Worm (Caenorhabditis elegans) whole organism, young adult: ENCODE data around the gene chca-1.

Source experiments
- F33H1.4 ChIP-seq: fragments of 200-800 bp; sonication (Bioruptor generic); IDR thresholded peaks from 2 replicates; pipeline ENCODE4 v1.3.6; 2022; ENCODE audit warnings: missing genetic modification reagents, missing genetic modification characterization, missing compliant biosample characterization
- ama-1 ChIP-seq, 3 experiments: fragments of 150-350 bp in 1 of 3; sonication (generic microtip) in 2 of 3; optimal IDR thresholded peaks; 2 replicates each; lab custom pipeline; 2014 to 2018; ENCODE audit warnings: missing biosample characterization in 2 of 3, missing genetic modification characterization in 2 of 3, missing genetic modification reagents in 2 of 3
- cebp-1 ChIP-seq, 2 experiments: fragments of 200-800 bp in 1 of 2; sonication (Bioruptor generic) in 1 of 2; sonication (generic microtip) in 1 of 2; IDR thresholded peaks in 1 of 2; optimal IDR thresholded peaks in 1 of 2; 2 replicates each; pipeline versions ENCODE4 v1.3.6 to Lab custom; 2017 to 2022; ENCODE audit warnings: missing compliant biosample characterization in 2 of 2, missing genetic modification characterization in 2 of 2, mild to moderate bottlenecking in 1 of 2, missing genetic modification reagents in 1 of 2, moderate library complexity in 1 of 2
- cebp-2 ChIP-seq: fragments of 200-800 bp; sonication (Bioruptor generic); IDR thresholded peaks from 2 replicates; pipeline ENCODE4 v1.3.6; 2022; ENCODE audit warnings: missing genetic modification characterization, missing compliant biosample characterization
- efl-1 ChIP-seq: fragments of 150-350 bp; optimal IDR thresholded peaks from 2 replicates; lab custom pipeline; 2014; ENCODE audit warnings: missing biosample characterization, missing genetic modification reagents, missing genetic modification characterization
- hmg-1.2 ChIP-seq: fragments of 200-800 bp; sonication (Bioruptor generic); IDR thresholded peaks from 2 replicates; pipeline ENCODE4 v1.3.6; 2022; ENCODE audit warnings: missing genetic modification reagents, missing genetic modification characterization, missing compliant biosample characterization
- hrde-1 ChIP-seq: sonication (generic microtip); optimal IDR thresholded peaks from 2 replicates; lab custom pipeline; 2016; ENCODE audit warnings: missing genetic modification characterization, mild to moderate bottlenecking, missing compliant biosample characterization, moderate library complexity, missing genotype, missing genetic modification reagents, borderline replicate concordance
- mcd-1 ChIP-seq: fragments of 200-800 bp; sonication (Bioruptor generic); IDR thresholded peaks from 2 replicates; pipeline ENCODE4 v1.3.6; 2022; ENCODE audit warnings: missing genetic modification reagents, missing genetic modification characterization, missing compliant biosample characterization
- rec-8 ChIP-seq, 2 experiments: sonication (generic microtip); optimal IDR thresholded peaks; 2 replicates each; lab custom pipeline; 2016; ENCODE audit warnings: mild to moderate bottlenecking in 2 of 2, missing genetic modification characterization in 2 of 2, missing genetic modification reagents in 2 of 2, missing genotype in 2 of 2, missing biosample characterization in 1 of 2, missing compliant biosample characterization in 1 of 2, moderate library complexity in 1 of 2
- unc-62 ChIP-seq: fragments of 150-350 bp; optimal IDR thresholded peaks from 2 replicates; lab custom pipeline; 2014; ENCODE audit warnings: missing biosample characterization, missing genetic modification reagents, missing genetic modification characterization
- zim-3 ChIP-seq: sonication (generic microtip); optimal IDR thresholded peaks from 2 replicates; lab custom pipeline; 2017; ENCODE audit warnings: mild to moderate bottlenecking, missing genetic modification characterization, moderate library complexity, missing compliant biosample characterization
- ztf-18 ChIP-seq: sonication (generic microtip); optimal IDR thresholded peaks from 2 replicates; lab custom pipeline; 2016; ENCODE audit warnings: missing genotype, mild to moderate bottlenecking, missing genetic modification characterization, missing compliant biosample characterization

ce11 chrIV:9624977-9625376, 26.2 kb upstream of the chca-1 start, which contains the start of gene W09C2.10:
- TF ChIP-seq cebp-1 (GFP tag; IDR thresholded peaks at IDR 0.05; lab: Robert Waterston, UW) (no peak), cebp-1 (tag; optimal IDR thresholded peaks at IDR 0.05; lab: Kevin White, UChicago) (no peak), F33H1.4 (GFP tag; lab: Robert Waterston, UW) (no peak), mcd-1 (GFP tag; lab: Robert Waterston, UW) (no peak), cebp-2 (GFP tag; lab: Robert Waterston, UW) (no peak), ama-1 (optimal IDR thresholded peaks at IDR 0.05; lab: Kevin White, UChicago) (no peak), ama-1 (GFP tag; optimal IDR thresholded peaks at IDR 0.05; lab: Kevin White, UChicago) (no peak), hrde-1 (tag; lab: Kevin White, UChicago) (no peak), zim-3 (tag; lab: Kevin White, UChicago) (no peak), rec-8 (tag; optimal IDR thresholded peaks at IDR 0.05; lab: Kevin White, UChicago) (no peak), unc-62 (GFP tag; lab: Kevin White, UChicago) (no peak), hmg-1.2 (no peak), ztf-18 (tag; lab: Kevin White, UChicago) (no peak), efl-1 (GFP tag; lab: Kevin White, UChicago) (no peak)
